Fruit fly (Drosophila melanogaster) whole organism, adult: ENCODE data around the gene Uck.

ENCODE experiments used
- Clk ChIP-seq: fragments of 200-800 bp; sonication (Bioruptor generic); optimal IDR thresholded peaks from 2 replicates; lab custom pipeline; 2017; ENCODE audit warnings: missing biosample characterization, missing genetic modification characterization
- Crg-1 ChIP-seq: fragments of 200-800 bp; sonication (Bioruptor generic); optimal IDR thresholded peaks from 2 replicates; lab custom pipeline; 2016; ENCODE audit warnings: missing biosample characterization, missing genetic modification characterization
- bab1 ChIP-seq: fragments of 200-800 bp; sonication (Bioruptor generic); optimal IDR thresholded peaks from 3 replicates; lab custom pipeline; 2019; ENCODE audit warnings: missing biosample characterization, mild to moderate bottlenecking, missing genetic modification characterization, moderate library complexity
- tj ChIP-seq: fragments of 200-800 bp; sonication (Bioruptor generic); optimal IDR thresholded peaks from 3 replicates; lab custom pipeline; 2017; ENCODE audit warnings: missing biosample characterization, mild to moderate bottlenecking, missing genetic modification characterization, moderate library complexity

DNA sequence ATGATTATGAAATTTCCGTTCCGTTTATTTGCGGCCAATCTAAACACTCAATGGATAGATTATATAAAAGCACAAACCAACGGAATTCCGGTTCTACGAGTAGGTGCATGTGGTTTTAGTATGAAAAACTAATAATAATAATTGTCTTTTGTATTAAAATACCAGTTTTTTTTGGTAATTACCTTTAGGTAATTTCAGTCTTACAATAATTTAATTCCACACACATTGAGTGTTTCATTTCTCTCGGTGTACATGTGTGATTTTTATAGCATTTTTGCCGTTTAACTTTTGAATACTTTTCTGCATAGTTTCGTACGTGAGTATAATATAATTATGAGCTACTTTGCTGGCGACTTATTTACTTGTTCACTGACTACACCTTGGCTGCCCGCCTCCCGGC, 13.1 kb downstream of the Uck start:
- TF ChIP-seq tj (GFP tag; lab: Kevin White, UChicago) (no peak), Clk (GFP tag; lab: Kevin White, UChicago) (no peak), Crg-1 (GFP tag; lab: Kevin White, UChicago) (no peak), bab1 (peak; percentile 44)
